Fruit fly (Drosophila melanogaster): Measurements from ENCODE around the gene CG6712.
A peak's percentile ranks its signal among the peaks of the same experiment; 100 is the strongest.

DNA sequence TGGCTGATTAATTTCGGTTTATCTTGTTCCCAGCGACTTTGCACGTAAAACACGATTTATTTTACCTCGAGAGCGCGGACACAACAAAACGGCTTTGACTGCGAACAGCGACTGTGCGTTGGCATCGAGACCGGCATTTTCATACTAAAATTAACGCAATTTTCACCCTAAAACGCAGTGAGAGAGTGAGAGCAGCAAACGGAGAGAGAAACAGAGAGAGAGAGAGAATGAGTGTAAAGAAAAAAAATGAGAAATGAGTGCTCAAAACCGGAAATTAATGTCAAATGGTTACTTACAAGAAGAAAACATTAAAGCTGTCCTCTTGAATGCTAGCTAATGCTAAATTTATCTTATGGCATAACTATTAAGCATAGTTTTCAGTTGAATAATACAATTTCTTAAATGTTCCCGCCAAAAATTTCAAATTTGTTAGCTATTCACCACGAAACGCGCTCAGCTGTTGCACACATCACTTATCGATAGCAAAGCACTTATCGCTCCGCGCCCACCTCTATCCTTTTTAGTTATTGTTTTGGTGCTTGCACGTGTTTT is 40.4 kb downstream of the CG6712 start, which contains the start of the genes JhI-21, RpL7-like and CG34164:
- TF ChIP-seq CG12104 (GFP tag; optimal IDR thresholded peaks at IDR 0.05) (no peak), CG4282 (GFP tag; optimal IDR thresholded peaks at IDR 0.05) (no peak), CG11723 (GFP tag; optimal IDR thresholded peaks at IDR 0.05) (no peak), gfzf (GFP tag; optimal IDR thresholded peaks at IDR 0.05) (peak; percentile 23), ems (GFP tag; optimal IDR thresholded peaks at IDR 0.05) (no peak), sug (tag; optimal IDR thresholded peaks at IDR 0.05) (no peak), MBD-R2 (GFP tag; IDR thresholded peaks at IDR 0.05) (peak; percentile 63; the same call in 1 of the 2 replicates), CG15479 (GFP tag; optimal IDR thresholded peaks at IDR 0.05) (no peak), zfh2 (GFP tag; optimal IDR thresholded peaks at IDR 0.05) (no peak), Nf-YC (tag; optimal IDR thresholded peaks at IDR 0.05) (peak; percentile 11)

Data from whole organism, embryonic.